Fruit fly (Drosophila melanogaster): ENCODE data around the gene TBC1D5.

TBC1D5 gene

dm6 chr3R:13264061-13264661 is 7.7 kb downstream of the TBC1D5 start, which contains the start of gene Ravus (continued):
- TF ChIP-seq Dll (GFP tag; IDR thresholded peaks at IDR 0.05; ENCODE audit: partially characterized antibody): no peak
- TF ChIP-seq dpn (GFP tag; optimal IDR thresholded peaks at IDR 0.05): peak; percentile 32 to 51
- TF ChIP-seq cad (GFP tag; optimal IDR thresholded peaks at IDR 0.05): no peak
- no peak for TF ChIP-seq ttk (GFP tag; IDR thresholded peaks at IDR 0.05)
- no peak for TF ChIP-seq ham (GFP tag; IDR thresholded peaks at IDR 0.05)
- peak; percentile 71 for TF ChIP-seq hkb (optimal IDR thresholded peaks at IDR 0.05)
- TF ChIP-seq hkb (GFP tag; IDR thresholded peaks at IDR 0.05): no peak
- TF ChIP-seq zfh2 (GFP tag; optimal IDR thresholded peaks at IDR 0.05): peak; percentile 46
- no peak for TF ChIP-seq bigmax (GFP tag; optimal IDR thresholded peaks at IDR 0.05)
- no peak for TF ChIP-seq CG3838 (GFP tag; optimal IDR thresholded peaks at IDR 0.05)
- TF ChIP-seq trh (GFP tag; optimal IDR thresholded peaks at IDR 0.05): no peak
- no peak for TF ChIP-seq kni (GFP tag; optimal IDR thresholded peaks at IDR 0.05)
- TF ChIP-seq Vsx1 (GFP tag; optimal IDR thresholded peaks at IDR 0.05): no peak
- TF ChIP-seq Atf3 (GFP tag; optimal IDR thresholded peaks at IDR 0.05): no peak
- peak; percentile 72 for TF ChIP-seq CG12659 (GFP tag; optimal IDR thresholded peaks at IDR 0.05)
- TF ChIP-seq aop (GFP tag; IDR thresholded peaks at IDR 0.05): no peak
- peak; percentile 47 for TF ChIP-seq Chrac-16 (GFP tag; optimal IDR thresholded peaks at IDR 0.05)
- TF ChIP-seq Med (GFP tag): peak; percentile 87
- no peak for TF ChIP-seq ken (GFP tag; IDR thresholded peaks at IDR 0.05)
- no peak for TF ChIP-seq CG43689 (GFP tag; IDR thresholded peaks at IDR 0.05)
- peak; percentile 0 for TF ChIP-seq maf-S (GFP tag; optimal IDR thresholded peaks at IDR 0.05)
- no peak for TF ChIP-seq psq (GFP tag; optimal IDR thresholded peaks at IDR 0.05)
- TF ChIP-seq sc (optimal IDR thresholded peaks at IDR 0.05): no peak
- peak; percentile 18 for TF ChIP-seq sc (GFP tag; optimal IDR thresholded peaks at IDR 0.05)
- TF ChIP-seq sr (GFP tag; IDR thresholded peaks at IDR 0.05): no peak
- TF ChIP-seq CG4820 (GFP tag; optimal IDR thresholded peaks at IDR 0.05): peak; percentile 33
- TF ChIP-seq CG3995 (GFP tag; optimal IDR thresholded peaks at IDR 0.05): peak; percentile 61
- TF ChIP-seq CG13624 (GFP tag; optimal IDR thresholded peaks at IDR 0.05): peak; percentile 16
- no peak for TF ChIP-seq Hr39 (optimal IDR thresholded peaks at IDR 0.05)
- TF ChIP-seq eve (GFP tag; optimal IDR thresholded peaks at IDR 0.05): no peak
- TF ChIP-seq Sry-δ (GFP tag; optimal IDR thresholded peaks at IDR 0.05): peak; percentile 37
- no peak for TF ChIP-seq pfk (GFP tag; optimal IDR thresholded peaks at IDR 0.05)
- no peak for TF ChIP-seq tap (tag; optimal IDR thresholded peaks at IDR 0.05)
- TF ChIP-seq CG8765 (GFP tag; IDR thresholded peaks at IDR 0.05): no peak
- no peak for TF ChIP-seq luna (GFP tag; optimal IDR thresholded peaks at IDR 0.05)
- no peak for TF ChIP-seq Hand (GFP tag; optimal IDR thresholded peaks at IDR 0.05)
- TF ChIP-seq CG31441 (GFP tag; IDR thresholded peaks at IDR 0.05): no peak
- TF ChIP-seq Ets97D (GFP tag; optimal IDR thresholded peaks at IDR 0.05): peak; percentile 62
- no peak for TF ChIP-seq CG10147 (GFP tag; optimal IDR thresholded peaks at IDR 0.05)
- no peak for TF ChIP-seq CG10959 (GFP tag; IDR thresholded peaks at IDR 0.05)
- TF ChIP-seq CG12236 (GFP tag; optimal IDR thresholded peaks at IDR 0.05): no peak
- TF ChIP-seq CG8944 (GFP tag; optimal IDR thresholded peaks at IDR 0.05): no peak
- TF ChIP-seq ab (GFP tag; optimal IDR thresholded peaks at IDR 0.05): no peak
- no peak for TF ChIP-seq gcm (GFP tag; optimal IDR thresholded peaks at IDR 0.05)
- TF ChIP-seq CG10462 (GFP tag; optimal IDR thresholded peaks at IDR 0.05): no peak
- peak in 1 of 2 experiments; percentile 60 for TF ChIP-seq Pdp1 (GFP tag; optimal IDR thresholded peaks at IDR 0.05)
- TF ChIP-seq CG17912 (GFP tag; optimal IDR thresholded peaks at IDR 0.05): no peak
- TF ChIP-seq row (GFP tag; IDR thresholded peaks at IDR 0.05): peak; percentile 89
- no peak for TF ChIP-seq rib (GFP tag; IDR thresholded peaks at IDR 0.05)
- TF ChIP-seq Deaf1 (tag; optimal IDR thresholded peaks at IDR 0.05): no peak
- TF ChIP-seq h (optimal IDR thresholded peaks at IDR 0.05): no peak
- TF ChIP-seq phol (tag; optimal IDR thresholded peaks at IDR 0.05): peak; percentile 90
- peak; percentile 8 for TF ChIP-seq CG12942 (GFP tag; optimal IDR thresholded peaks at IDR 0.05)

Measured in whole organism, embryonic.